Worm (Caenorhabditis elegans): Measurements from ENCODE around the gene C53B4.2.
A peak's percentile ranks its signal among the peaks of the same experiment; 100 is the strongest.

C53B4.2 gene

DNA sequence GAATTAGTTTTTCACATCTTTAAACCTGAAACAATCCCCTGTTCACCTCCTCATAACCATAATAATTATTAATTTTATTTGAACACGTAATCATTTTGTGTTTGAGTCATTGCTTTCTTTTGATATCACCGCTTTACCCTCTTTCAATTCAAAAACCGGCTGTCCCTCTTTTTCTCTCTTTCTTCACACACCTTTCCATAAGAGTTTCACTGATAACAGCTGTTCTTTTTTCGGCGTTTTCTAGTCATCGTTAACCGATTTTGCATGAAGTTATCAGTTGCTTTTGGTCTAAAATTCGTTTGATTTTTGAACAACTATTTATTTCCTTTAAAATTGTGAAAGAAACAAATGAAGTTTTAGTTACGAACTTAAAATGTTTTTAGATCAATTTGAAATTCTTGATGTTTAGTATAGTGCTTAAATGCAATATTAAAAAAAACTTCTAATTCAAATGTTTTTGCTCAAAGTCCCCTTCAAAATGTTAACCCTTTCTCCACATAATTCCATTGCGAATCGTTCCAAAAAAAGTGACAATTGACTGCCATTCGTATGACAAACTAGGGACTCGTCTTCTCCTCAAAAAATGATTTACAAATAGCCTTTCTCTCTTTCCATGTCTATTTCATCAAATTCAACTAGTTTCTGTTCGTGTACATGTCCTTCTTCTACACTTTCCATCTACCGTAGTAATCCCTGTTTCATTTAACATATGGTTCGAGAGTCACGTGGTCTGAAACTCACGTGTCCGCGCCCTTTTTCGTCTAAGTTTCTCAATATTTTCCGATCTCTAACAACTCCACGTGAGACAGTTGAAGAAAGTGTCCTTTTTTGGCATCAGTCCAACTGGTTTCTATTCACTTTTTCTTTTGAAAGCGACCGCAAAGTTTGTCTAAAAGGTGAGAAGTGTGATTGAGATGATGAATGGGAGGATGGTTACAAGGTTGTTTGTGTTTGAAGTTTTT is 16.6 kb upstream of the C53B4.2 start (continued):
- TF ChIP-seq lir-3 (tag; optimal IDR thresholded peaks at IDR 0.05) (no peak), madf-9 (GFP tag; conservative IDR thresholded peaks at IDR 0.05) (0 out of 2 replicates have a peak, but pooled peaks have one; percentile 24), unc-39 (tag; optimal IDR thresholded peaks at IDR 0.05) (no peak), nhr-28 (tag; optimal IDR thresholded peaks at IDR 0.05) (peak; percentile 90), nhr-237 (tag; optimal IDR thresholded peaks at IDR 0.05) (no peak), nhr-48 (tag; optimal IDR thresholded peaks at IDR 0.05) (peak; percentile 73), F26F4.8 (GFP tag; conservative IDR thresholded peaks at IDR 0.05) (no peak), cey-2 (tag; optimal IDR thresholded peaks at IDR 0.05; ENCODE audit: borderline replicate concordance, insufficient read depth) (peak; percentile 91), lsy-2 (tag; optimal IDR thresholded peaks at IDR 0.05) (peak in 1 of 2 experiments; percentile 82), hif-1 (tag; optimal IDR thresholded peaks at IDR 0.05) (no peak), egl-43 (GFP tag; IDR thresholded peaks at IDR 0.05) (no peak), daf-16 (GFP tag; optimal IDR thresholded peaks at IDR 0.05) (no peak), daf-16 (tag; optimal IDR thresholded peaks at IDR 0.05) (no peak), ces-1 (GFP tag; optimal IDR thresholded peaks at IDR 0.05) (no peak), gei-8 (GFP tag; optimal IDR thresholded peaks at IDR 0.05) (no peak), mdt-29 (GFP tag; IDR thresholded peaks at IDR 0.05) (peak; percentile 76), T20F7.1 (GFP tag; optimal IDR thresholded peaks at IDR 0.05) (peak; percentile 60), nhr-25 (tag; optimal IDR thresholded peaks at IDR 0.05; ENCODE audit: borderline replicate concordance, insufficient read depth) (no peak), dve-1 (tag; optimal IDR thresholded peaks at IDR 0.05; ENCODE audit: insufficient read depth) (peak; percentile 87), arid-1 (GFP tag; conservative IDR thresholded peaks at IDR 0.05) (no peak), snpc-4 (tag; optimal IDR thresholded peaks at IDR 0.05) (no peak), ztf-11 (tag; optimal IDR thresholded peaks at IDR 0.05) (no peak), nhr-42 (GFP tag; IDR thresholded peaks at IDR 0.05) (no peak), dmd-8 (GFP tag; IDR thresholded peaks at IDR 0.05) (no peak)

DNA sequence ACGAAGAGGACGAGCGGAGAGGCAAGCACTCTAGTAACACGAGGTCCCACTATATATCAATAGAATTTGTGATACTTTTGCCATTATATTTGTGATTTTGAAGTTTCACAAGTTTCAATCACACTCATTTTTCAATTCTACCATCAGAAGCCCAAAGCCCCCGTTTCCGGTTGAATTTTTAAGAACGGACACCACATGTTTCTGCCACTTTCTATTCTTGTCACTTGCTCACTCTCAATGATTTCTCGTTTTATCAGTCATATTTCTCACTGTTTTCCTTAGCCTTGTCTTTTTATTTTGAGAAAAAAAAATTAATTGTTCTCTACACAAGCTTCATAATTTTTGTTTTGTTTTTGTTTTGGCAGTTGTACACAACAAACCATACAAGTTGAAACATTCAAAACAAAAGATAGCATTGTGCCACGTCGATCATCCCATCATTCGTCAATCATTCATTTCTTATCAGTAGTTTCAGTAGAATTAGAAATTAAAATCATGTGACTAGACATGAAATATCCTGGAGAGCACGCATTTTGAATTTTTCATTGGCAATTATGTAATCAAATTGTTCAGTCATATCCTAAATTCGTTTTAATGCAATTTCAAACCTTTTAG is 13.9 kb upstream of the C53B4.2 start:
- TF ChIP-seq Y5F2A.4 (GFP tag; optimal IDR thresholded peaks at IDR 0.05) (no peak), ama-1 (optimal IDR thresholded peaks at IDR 0.05) (no peak), nhr-28 (tag; optimal IDR thresholded peaks at IDR 0.05) (peak; percentile 4), nhr-41 (GFP tag; IDR thresholded peaks at IDR 0.05) (no peak), dmd-6 (GFP tag; IDR thresholded peaks at IDR 0.05) (peak; percentile 75), daf-16 (GFP tag; optimal IDR thresholded peaks at IDR 0.05) (no peak), daf-16 (tag; optimal IDR thresholded peaks at IDR 0.05) (peak; percentile 15), hlh-11 (tag; optimal IDR thresholded peaks at IDR 0.05) (peak; percentile 41), T20F7.1 (GFP tag; optimal IDR thresholded peaks at IDR 0.05) (peak; percentile 34), dve-1 (tag; optimal IDR thresholded peaks at IDR 0.05; ENCODE audit: insufficient read depth) (peak; percentile 83), unc-62 (GFP tag; optimal IDR thresholded peaks at IDR 0.05 in 1 of 2) (peak in 1 of 2 experiments; percentile 76), unc-62 (tag; optimal IDR thresholded peaks at IDR 0.05) (no peak)

ce11 chrIV:8954126-8954525 is 11.9 kb upstream of the C53B4.2 start:
- no peak for TF ChIP-seq T26A8.4 (GFP tag; IDR thresholded peaks at IDR 0.05)
- peak in 1 of 2 experiments; percentile 36 for TF ChIP-seq mdl-1 (tag; optimal IDR thresholded peaks at IDR 0.05)

- no peak for TF ChIP-seq ceh-20 (GFP tag; IDR thresholded peaks at IDR 0.05)
- TF ChIP-seq unc-62 (GFP tag; optimal IDR thresholded peaks at IDR 0.05 in 1 of 2), result peak in 1 of 2 experiments; percentile 38
- TF ChIP-seq unc-62 (tag; optimal IDR thresholded peaks at IDR 0.05), result no peak
- TF ChIP-seq madf-5 (GFP tag; IDR thresholded peaks at IDR 0.05), result no peak
- no peak for TF ChIP-seq egl-43 (GFP tag; IDR thresholded peaks at IDR 0.05)
- TF ChIP-seq zfp-2 (tag; optimal IDR thresholded peaks at IDR 0.05), result no peak
Measured at ce11 chrIV:8956189-8956588, 9.8 kb upstream of the C53B4.2 start, which contains the start of gene tpra-1. Gene tpra-1, plus strand, starts transcription at chrIV:8956489.
